Worm (Caenorhabditis elegans) whole organism, midembryonic: ENCODE measurements around the gene K12D12.5.

Source experiments
- cog-1 ChIP-seq: sonication (generic microtip); optimal IDR thresholded peaks from 2 replicates; lab custom pipeline; 2016; ENCODE audit warnings: missing genetic modification characterization, missing compliant biosample characterization
- flt-1 ChIP-seq: fragments of 200-800 bp; sonication (Bioruptor generic); IDR thresholded peaks from 2 replicates; pipeline ENCODE4 v1.3.6; 2022; ENCODE audit warnings: missing genetic modification characterization, missing compliant biosample characterization
- klf-2 ChIP-seq: fragments of 200-800 bp; sonication (Bioruptor generic); conservative IDR thresholded peaks from 2 replicates; pipeline ENCODE4 v1.3.6; 2022; ENCODE audit warnings: missing genetic modification reagents, missing genetic modification characterization, missing compliant biosample characterization
- med-1 ChIP-seq: sonication (generic microtip); optimal IDR thresholded peaks from 2 replicates; lab custom pipeline; 2017; ENCODE audit warnings: missing genetic modification characterization, mild to moderate bottlenecking, missing compliant biosample characterization, antibody characterized with exemption, missing genetic modification reagents; ENCODE audit not compliant: insufficient read depth
- tab-1 ChIP-seq: fragments of 200-800 bp; sonication (Bioruptor generic); IDR thresholded peaks from 2 replicates; pipeline ENCODE4 v1.3.6; 2022; ENCODE audit warnings: missing genetic modification characterization, missing compliant biosample characterization
- ztf-23 ChIP-seq: fragments of 200-800 bp; sonication (Bioruptor generic); IDR thresholded peaks from 2 replicates; pipeline ENCODE4 v1.3.6; 2022; ENCODE audit warnings: missing genetic modification reagents, missing genetic modification characterization, missing compliant biosample characterization
- ztf-29 ChIP-seq: fragments of 200-800 bp; sonication (Bioruptor generic); IDR thresholded peaks from 2 replicates; pipeline ENCODE4 v1.3.6; 2022; ENCODE audit warnings: missing genetic modification reagents, missing genetic modification characterization, missing compliant biosample characterization

DNA sequence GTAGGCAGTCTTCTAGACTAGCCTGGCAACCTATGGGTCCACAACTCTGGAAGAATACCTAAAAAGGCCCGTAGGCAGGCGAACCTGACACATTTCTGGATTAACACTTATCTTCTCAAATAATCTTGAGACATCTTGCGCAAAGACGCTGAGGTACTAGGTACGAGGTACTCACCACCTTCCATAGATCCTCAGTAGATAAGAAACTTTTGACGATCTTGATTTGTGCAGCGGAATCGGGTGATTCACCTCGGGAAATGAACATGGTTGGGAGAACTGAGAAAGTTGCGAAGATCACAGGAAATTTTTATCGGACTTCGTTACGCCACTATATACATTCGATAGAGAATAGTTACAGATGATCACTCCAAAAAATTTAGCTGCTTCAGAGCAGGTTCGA is 27.3 kb downstream of the K12D12.5 start:
- no peak for TF ChIP-seq cog-1
- no peak for TF ChIP-seq flt-1 (GFP tag; lab: Robert Waterston, UW)
- TF ChIP-seq med-1 (GFP tag; lab: Kevin White, UChicago) = no peak
- TF ChIP-seq tab-1 (GFP tag; lab: Robert Waterston, UW) = no peak
- TF ChIP-seq klf-2 = no peak
- no peak for TF ChIP-seq ztf-29 (GFP tag; lab: Robert Waterston, UW)
- TF ChIP-seq ztf-23 = no peak
